Worm (Caenorhabditis elegans): Measurements from ENCODE around the gene C27D8.3.

DNA sequence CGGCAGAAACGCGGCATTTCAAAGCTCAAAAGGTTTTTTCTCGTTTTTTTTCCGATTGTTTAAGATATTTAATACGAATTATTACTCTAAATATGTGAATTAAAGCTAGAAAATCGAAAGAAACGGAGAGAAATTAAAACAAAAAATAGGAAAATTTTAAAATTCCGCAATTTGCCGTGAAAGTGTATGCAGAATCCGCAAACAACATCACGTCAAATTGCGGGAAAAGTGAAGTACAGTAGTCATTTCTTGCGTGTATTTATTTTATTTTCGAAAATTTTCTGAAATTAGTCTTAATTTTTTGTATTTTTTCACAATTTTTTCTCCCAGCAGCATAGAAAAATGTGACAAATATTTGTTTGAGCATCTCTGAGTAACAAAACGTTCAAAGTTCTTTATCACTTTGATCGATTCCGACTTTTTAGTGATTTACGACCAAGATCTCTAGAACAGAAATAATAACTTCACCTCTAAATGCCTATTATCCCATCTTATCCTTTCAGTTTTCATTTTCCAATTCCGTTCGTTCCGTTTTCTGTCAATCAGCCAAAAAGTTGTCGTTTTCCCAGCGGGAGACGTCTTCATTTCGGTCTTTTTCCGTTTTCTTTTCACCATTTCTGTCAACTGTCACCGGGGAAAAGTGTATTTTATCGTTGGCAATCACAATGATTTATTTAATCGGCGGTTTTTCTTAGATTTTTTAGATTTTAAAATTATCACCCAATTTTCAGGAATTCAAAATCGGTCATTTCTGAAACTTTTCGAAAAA, 26.5 kb downstream of the C27D8.3 start:
- TF ChIP-seq nhr-12 (tag; optimal IDR thresholded peaks at IDR 0.05), result no peak
- TF ChIP-seq lsy-2 (tag; optimal IDR thresholded peaks at IDR 0.05), result no peak
- no peak for TF ChIP-seq unc-39 (tag; optimal IDR thresholded peaks at IDR 0.05)
- no peak for TF ChIP-seq mls-2 (tag; optimal IDR thresholded peaks at IDR 0.05)
- TF ChIP-seq ztf-11 (tag; optimal IDR thresholded peaks at IDR 0.05), result no peak
- TF ChIP-seq ces-1 (GFP tag; optimal IDR thresholded peaks at IDR 0.05), result no peak
- no peak for TF ChIP-seq nhr-76 (tag; optimal IDR thresholded peaks at IDR 0.05)
- no peak for TF ChIP-seq sptf-1 (tag; optimal IDR thresholded peaks at IDR 0.05)
- TF ChIP-seq elt-3 (tag; optimal IDR thresholded peaks at IDR 0.05), result no peak
- no peak for TF ChIP-seq flh-1 (GFP tag; optimal IDR thresholded peaks at IDR 0.05)
- no peak for TF ChIP-seq lin-13 (tag; optimal IDR thresholded peaks at IDR 0.05)
- TF ChIP-seq mab-5 (tag; optimal IDR thresholded peaks at IDR 0.05), result no peak

Data from whole organism, mixed stage, embryonic.